Worm (Caenorhabditis elegans) whole organism, L4 larva: ENCODE results near the gene F30B5.11.

ENCODE experiments used
- Y105C5A.15 ChIP-seq: fragments of 200-800 bp; sonication (Bioruptor generic); IDR thresholded peaks from 2 replicates; pipeline ENCODE4 v1.3.6; 2022; ENCODE audit warnings: missing genetic modification characterization, missing compliant biosample characterization
- aly-2 ChIP-seq: sonication (generic microtip); optimal IDR thresholded peaks from 2 replicates; lab custom pipeline; 2018; ENCODE audit warnings: missing biosample characterization, missing genetic modification characterization
- ama-1 ChIP-seq: fragments of 150-350 bp; optimal IDR thresholded peaks from 2 replicates; lab custom pipeline; 2014; ENCODE audit warnings: inconsistent platforms, mixed read lengths
- arid-1 ChIP-seq: fragments of 200-800 bp; sonication (Bioruptor generic); conservative IDR thresholded peaks from 2 replicates; pipeline ENCODE4 v1.3.6; 2022; ENCODE audit warnings: missing genetic modification reagents, missing genetic modification characterization, missing compliant biosample characterization
- ces-1 ChIP-seq: fragments of 150-350 bp; sonication (generic microtip); optimal IDR thresholded peaks from 4 replicates; lab custom pipeline; 2014; ENCODE audit warnings: missing biosample characterization, missing genetic modification reagents, missing genetic modification characterization
- duxl-1 ChIP-seq: sonication (generic microtip); optimal IDR thresholded peaks from 2 replicates; lab custom pipeline; 2016; ENCODE audit warnings: mild to moderate bottlenecking, missing genetic modification characterization, moderate library complexity, missing compliant biosample characterization; ENCODE audit not compliant: poor library complexity
- egl-27 ChIP-seq: sonication (generic microtip); optimal IDR thresholded peaks from 3 replicates; lab custom pipeline; 2017; ENCODE audit warnings: missing biosample characterization, missing genetic modification reagents, missing genetic modification characterization
- hif-1 ChIP-seq, 2 experiments: sonication (generic microtip); optimal IDR thresholded peaks; 2 replicates each; lab custom pipeline; 2016 to 2017; ENCODE audit warnings: missing compliant biosample characterization in 2 of 2, missing genetic modification characterization in 2 of 2, missing genetic modification reagents in 2 of 2, missing genotype in 2 of 2, mild to moderate bottlenecking in 1 of 2
- lin-39 ChIP-seq: fragments of 150-350 bp; optimal IDR thresholded peaks from 2 replicates; lab custom pipeline; 2014; ENCODE audit warnings: missing biosample characterization, missing genetic modification reagents, missing genetic modification characterization
- mep-1 ChIP-seq: fragments of 150-350 bp; sonication (generic microtip); optimal IDR thresholded peaks from 3 replicates; lab custom pipeline; 2014; ENCODE audit warnings: missing biosample characterization, missing genetic modification characterization
- nhr-11 ChIP-seq: fragments of 150-350 bp; optimal IDR thresholded peaks from 2 replicates; lab custom pipeline; 2014; ENCODE audit warnings: missing biosample characterization, missing genetic modification characterization
- pqm-1 ChIP-seq: sonication (generic microtip); optimal IDR thresholded peaks from 2 replicates; lab custom pipeline; 2017; ENCODE audit warnings: missing biosample characterization, missing genetic modification characterization
- ztf-7 ChIP-seq: fragments of 150-350 bp; optimal IDR thresholded peaks from 2 replicates; lab custom pipeline; 2014; ENCODE audit warnings: missing biosample characterization, missing genetic modification characterization

- TF ChIP-seq mep-1 (tag; lab: Kevin White, UChicago): no peak
- no peak for TF ChIP-seq nhr-11 (tag; lab: Kevin White, UChicago)
- no peak for TF ChIP-seq ama-1 (lab: Kevin White, UChicago)
- no peak for TF ChIP-seq pqm-1
- TF ChIP-seq Y105C5A.15 (GFP tag; lab: Robert Waterston, UW): no peak
- TF ChIP-seq arid-1 (GFP tag; lab: Robert Waterston, UW): no peak
- no peak for TF ChIP-seq lin-39
- no peak for TF ChIP-seq egl-27 (tag; lab: Kevin White, UChicago)
- TF ChIP-seq hif-1 (tag; optimal IDR thresholded peaks at IDR 0.05; lab: Kevin White, UChicago): no peak
- TF ChIP-seq aly-2 (tag; lab: Kevin White, UChicago): no peak
- no peak for TF ChIP-seq ztf-7
- TF ChIP-seq ces-1 (GFP tag; lab: Kevin White, UChicago): no peak
- no peak for TF ChIP-seq duxl-1
Observed at ce11 chrIV:4244510-4244909, 24.6 kb upstream of the F30B5.11 start, which contains the start of gene col-34.
